Fruit fly (Drosophila melanogaster) Kc167 (cell line): ENCODE data around the gene Dus4.

Experiments
- Myc ChIP-seq: fragments of >200 bp; optimal IDR thresholded peaks from 2 replicates; lab custom pipeline; 2017; ENCODE audit warnings: missing external identifiers
- Sin3A ChIP-seq: fragments of >200 bp; optimal IDR thresholded peaks from 2 replicates; lab custom pipeline; 2018; ENCODE audit warnings: missing external identifiers
- h ChIP-seq: fragments of >200 bp; optimal IDR thresholded peaks from 3 replicates; lab custom pipeline; 2018; ENCODE audit warnings: missing external identifiers
- insv ChIP-seq: fragments of >200 bp; optimal IDR thresholded peaks from 3 replicates; lab custom pipeline; 2018; ENCODE audit warnings: missing external identifiers
- psq ChIP-seq: fragments of >200 bp; optimal IDR thresholded peaks from 2 replicates; lab custom pipeline; 2017; ENCODE audit warnings: missing external identifiers
- ttk ChIP-seq: sonication (Bioruptor generic); optimal IDR thresholded peaks from 2 replicates; lab custom pipeline; 2017; ENCODE audit warnings: missing external identifiers

Gene Dus4

dm6 chr2L:19074099-19074828 is 11.2 kb downstream of the Dus4 start, which contains the start of gene CG17572:
Gene CG17572 (minus strand): TSS chr2L:19074149.
- no peak for TF ChIP-seq Myc (lab: Kevin White, UChicago)

- TF ChIP-seq Sin3A (lab: Kevin White, UChicago) (no peak), psq (lab: Kevin White, UChicago) (no peak), insv (lab: Kevin White, UChicago) (no peak), Myc (lab: Kevin White, UChicago) (no peak)
Observed at dm6 chr2L:19078928-19079327, 15.8 kb downstream of the Dus4 start, which contains the start of gene CG10700. Gene CG10700 (minus strand): TSS chr2L:19079028.

dm6 chr2L:19079742-19080141 is 16.6 kb downstream of the Dus4 start:
- TF ChIP-seq psq (lab: Kevin White, UChicago) (no peak), insv (lab: Kevin White, UChicago) (no peak), ttk (lab: Kevin White, UChicago) (no peak)

DNA sequence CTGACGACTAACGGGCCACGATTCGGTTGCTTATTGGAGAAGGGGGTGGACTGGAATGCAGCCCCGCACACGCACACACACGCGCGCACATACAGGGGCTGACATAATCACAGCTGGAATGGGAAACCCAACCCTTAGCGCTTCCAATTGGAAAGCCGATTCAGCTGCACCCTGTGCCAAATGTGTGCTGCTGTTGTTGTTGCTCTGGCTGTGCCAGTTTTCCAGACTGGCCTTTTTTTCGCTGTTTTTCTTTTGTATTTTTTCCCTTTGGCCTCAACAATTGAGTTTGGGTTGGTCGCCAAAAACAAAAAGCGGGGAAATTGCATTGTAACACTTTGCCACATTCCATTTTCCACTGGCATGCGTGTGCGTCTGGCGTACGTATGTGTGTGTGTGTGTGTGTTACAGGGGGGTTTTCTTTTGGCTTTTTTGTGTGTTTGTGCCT is 20.2 kb downstream of the Dus4 start:
- TF ChIP-seq ttk (lab: Kevin White, UChicago) (no peak), h (no peak), insv (lab: Kevin White, UChicago) (no peak), Myc (lab: Kevin White, UChicago) (no peak), Sin3A (lab: Kevin White, UChicago) (no peak), psq (lab: Kevin White, UChicago) (no peak)

dm6 chr2L:19088895-19089294 is 25.8 kb downstream of the Dus4 start:
- TF ChIP-seq ttk (lab: Kevin White, UChicago) (no peak), h (no peak), psq (lab: Kevin White, UChicago) (no peak), Myc (lab: Kevin White, UChicago) (no peak)

DNA sequence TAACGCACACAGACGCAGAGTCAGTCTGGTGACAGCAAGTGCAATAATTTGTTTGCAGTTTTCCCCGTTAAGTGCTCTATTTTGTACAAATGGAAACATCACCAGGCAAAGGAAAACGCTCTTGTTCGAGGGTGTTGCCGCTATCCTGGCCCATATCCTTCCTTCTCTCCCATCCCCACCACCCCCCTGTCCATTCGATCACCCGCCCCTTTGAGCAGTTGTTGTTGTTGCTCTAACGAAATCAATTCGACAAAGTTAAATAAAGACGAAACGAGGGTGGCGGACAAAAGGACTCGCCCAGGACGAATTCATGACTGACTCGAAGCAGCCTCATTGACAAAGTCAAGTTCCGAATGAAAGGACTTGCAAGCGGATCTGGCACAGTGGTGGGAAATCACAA is 26.3 kb downstream of the Dus4 start:
- no peak for TF ChIP-seq psq (lab: Kevin White, UChicago)
- no peak for TF ChIP-seq insv (lab: Kevin White, UChicago)

- TF ChIP-seq Sin3A (lab: Kevin White, UChicago) (no peak), insv (lab: Kevin White, UChicago) (no peak)
Observed at dm6 chr2L:19093868-19094267, 30.8 kb downstream of the Dus4 start.

- TF ChIP-seq Myc (lab: Kevin White, UChicago) (no peak), Sin3A (lab: Kevin White, UChicago) (no peak), ttk (lab: Kevin White, UChicago) (no peak), insv (lab: Kevin White, UChicago) (no peak), psq (lab: Kevin White, UChicago) (no peak), h (no peak)
Observed at dm6 chr2L:19096361-19096760, 33.3 kb downstream of the Dus4 start.

DNA sequence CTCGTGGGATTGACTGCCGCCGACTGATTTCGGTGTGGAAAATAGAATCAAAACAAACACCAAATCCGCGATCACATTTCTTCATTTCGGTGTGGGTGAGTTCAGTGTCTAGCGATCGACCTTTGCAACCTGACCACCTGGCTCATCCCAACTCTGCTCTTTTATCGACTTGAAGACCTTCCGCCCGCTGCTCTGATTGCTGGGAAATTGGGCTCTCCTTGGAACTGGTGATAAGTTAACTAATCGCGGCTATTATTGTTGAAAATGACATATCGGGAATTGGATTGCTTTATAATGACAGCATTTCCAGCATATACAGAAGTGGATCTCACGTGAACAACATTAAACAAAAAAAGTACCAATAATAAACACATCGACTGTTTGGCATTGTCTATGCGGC is 34.3 kb downstream of the Dus4 start:
- no peak for TF ChIP-seq ttk (lab: Kevin White, UChicago)
- no peak for TF ChIP-seq Myc (lab: Kevin White, UChicago)
- TF ChIP-seq Sin3A (lab: Kevin White, UChicago), result no peak
- no peak for TF ChIP-seq insv (lab: Kevin White, UChicago)
- TF ChIP-seq psq (lab: Kevin White, UChicago), result no peak
- TF ChIP-seq h, result no peak

- TF ChIP-seq h (no peak), psq (lab: Kevin White, UChicago) (no peak), Sin3A (lab: Kevin White, UChicago) (no peak), ttk (lab: Kevin White, UChicago) (no peak), insv (lab: Kevin White, UChicago) (no peak), Myc (lab: Kevin White, UChicago) (no peak)
Observed at dm6 chr2L:19098668-19099067, 35.6 kb downstream of the Dus4 start.

DNA sequence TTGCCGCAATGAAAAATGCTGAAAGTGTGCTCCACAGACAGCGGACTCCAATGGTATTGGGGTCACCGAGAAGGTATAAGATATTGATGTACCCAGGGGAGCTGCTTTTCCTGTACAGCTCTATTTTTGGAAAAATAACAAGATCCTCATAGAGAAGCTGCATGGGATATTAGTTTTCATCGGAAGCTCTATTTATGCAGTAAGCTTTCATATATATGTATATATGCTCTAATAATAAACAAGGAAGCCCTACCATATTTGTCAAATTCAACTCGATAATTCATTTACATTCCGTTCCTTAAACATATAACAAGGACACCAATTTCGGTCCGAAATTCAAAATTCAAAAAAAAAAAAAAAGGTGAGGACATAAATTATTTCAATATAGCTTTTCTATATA is 38.6 kb downstream of the Dus4 start, which contains the start of the genes CG17344 and CG43731:
Gene CG17344 (plus strand): TSS at position 301 of the 400 bp plus-strand sequence.
Gene CG43731 (plus strand): TSS at position 301 of the 400 bp plus-strand sequence.
- TF ChIP-seq Myc (lab: Kevin White, UChicago), result no peak
- TF ChIP-seq Sin3A (lab: Kevin White, UChicago), result no peak
- TF ChIP-seq insv (lab: Kevin White, UChicago), result no peak
- TF ChIP-seq h, result no peak
- no peak for TF ChIP-seq ttk (lab: Kevin White, UChicago)
- no peak for TF ChIP-seq psq (lab: Kevin White, UChicago)

DNA sequence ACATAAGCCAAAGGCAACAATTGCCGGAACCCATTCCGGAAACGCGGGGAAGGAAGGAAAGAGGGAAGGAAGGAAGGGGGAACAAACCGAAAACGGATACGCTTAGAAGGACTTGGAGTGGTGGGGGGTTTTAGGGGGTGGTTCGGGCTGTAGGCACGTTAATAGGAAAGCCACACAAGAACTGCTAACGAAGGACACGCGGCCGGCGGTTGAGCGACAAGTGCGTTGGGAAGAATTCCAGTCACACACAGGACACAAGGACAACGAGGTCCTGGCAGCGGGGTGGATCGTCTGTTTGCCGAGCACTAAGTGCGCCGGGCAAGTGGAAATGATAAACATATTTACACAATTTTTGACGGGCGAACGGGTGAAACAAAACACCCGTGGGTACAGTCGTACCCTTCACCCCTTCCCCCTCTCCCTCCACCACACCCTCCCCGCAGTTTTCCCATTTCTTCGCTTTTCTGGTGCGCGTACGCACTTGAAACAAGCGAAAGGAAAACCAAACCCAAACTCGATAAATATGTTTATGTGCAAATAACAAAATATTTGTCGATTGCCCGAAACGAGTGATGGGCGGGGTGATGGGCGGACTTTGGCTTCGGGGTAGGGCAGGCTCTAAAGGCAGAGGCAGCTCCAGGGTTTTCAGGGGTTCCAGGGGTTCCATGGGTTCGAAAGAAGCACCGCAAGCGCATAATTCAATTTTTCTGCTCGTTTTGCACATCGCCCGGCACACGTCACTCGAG is 40.3 kb downstream of the Dus4 start:
- no peak for TF ChIP-seq psq (lab: Kevin White, UChicago)

dm6 chr2L:19104383-19104782 is 41.3 kb downstream of the Dus4 start:
- TF ChIP-seq insv (lab: Kevin White, UChicago) (no peak), psq (lab: Kevin White, UChicago) (no peak), Myc (lab: Kevin White, UChicago) (no peak), Sin3A (lab: Kevin White, UChicago) (no peak), ttk (lab: Kevin White, UChicago) (no peak), h (no peak)
